Worm (Caenorhabditis elegans): Measurements from ENCODE around the gene lad-2.

lad-2 gene

ce11 chrIV:2931228-2931627 lies 47.1 kb downstream of the lad-2 start, which contains the start of gene samt-1:
Gene samt-1 (plus strand): TSS chrIV:2931403.
- TF ChIP-seq tbp1 (GFP tag; optimal IDR thresholded peaks at IDR 0.05) (no peak), zfh-2 (GFP tag; conservative IDR thresholded peaks at IDR 0.05) (peak; percentile 78), attf-5 (GFP tag; optimal IDR thresholded peaks at IDR 0.05) (peak; percentile 3), dox-1 (GFP tag; IDR thresholded peaks at IDR 0.05) (0 out of 2 replicates have a peak, but pooled peaks have one; percentile 19), nhr-80 (tag; optimal IDR thresholded peaks at IDR 0.05) (peak; percentile 35), ztf-18 (tag; optimal IDR thresholded peaks at IDR 0.05) (peak; percentile 40), hlh-12 (tag; optimal IDR thresholded peaks at IDR 0.05) (no peak)

- TF ChIP-seq Y53G8AR.9 (GFP tag; conservative IDR thresholded peaks at IDR 0.05) (peak; percentile 70; the same call in 1 of the 2 replicates), bed-1 (GFP tag; IDR thresholded peaks at IDR 0.05) (no peak), lin-35 (GFP tag; optimal IDR thresholded peaks at IDR 0.05) (peak in 1 of 3 experiments; percentile 71), tbp1 (GFP tag; optimal IDR thresholded peaks at IDR 0.05) (peak; percentile 32), madf-8 (GFP tag; conservative IDR thresholded peaks at IDR 0.05) (0 out of 2 replicates have a peak, but pooled peaks have one; percentile 12), somi-1 (GFP tag; optimal IDR thresholded peaks at IDR 0.05) (no peak), nhr-80 (tag; optimal IDR thresholded peaks at IDR 0.05) (peak; percentile 32), attf-5 (GFP tag; optimal IDR thresholded peaks at IDR 0.05) (peak; percentile 35), mcd-1 (GFP tag; IDR thresholded peaks at IDR 0.05) (peak; percentile 86), hmg-1.2 (GFP tag; IDR thresholded peaks at IDR 0.05) (peak; percentile 45; the same call in 1 of the 2 replicates), ceh-100 (GFP tag; IDR thresholded peaks at IDR 0.05) (peak; percentile 49; the same call in 1 of the 2 replicates), sdz-38 (tag; optimal IDR thresholded peaks at IDR 0.05) (no peak), lin-40 (tag; optimal IDR thresholded peaks at IDR 0.05) (peak; percentile 75), cebp-1 (GFP tag; IDR thresholded peaks at IDR 0.05) (no peak), cebp-1 (tag; optimal IDR thresholded peaks at IDR 0.05) (peak; percentile 67), dox-1 (GFP tag; IDR thresholded peaks at IDR 0.05) (peak; percentile 64; the same call in 1 of the 2 replicates), pbrm-1 (GFP tag; IDR thresholded peaks at IDR 0.05) (peak; percentile 77), K12H6.12 (tag; optimal IDR thresholded peaks at IDR 0.05) (peak; percentile 26), ama-1 (optimal IDR thresholded peaks at IDR 0.05) (peak; percentile 26), ama-1 (GFP tag; optimal IDR thresholded peaks at IDR 0.05) (no peak), ztf-18 (tag; optimal IDR thresholded peaks at IDR 0.05) (peak; percentile 94), D2030.7 (GFP tag; IDR thresholded peaks at IDR 0.05) (0 out of 2 replicates have a peak, but pooled peaks have one; percentile 9), lin-54 (GFP tag; optimal IDR thresholded peaks at IDR 0.05) (peak; percentile 60), lsl-1 (GFP tag; optimal IDR thresholded peaks at IDR 0.05) (peak; percentile 51), sptf-2 (GFP tag; optimal IDR thresholded peaks at IDR 0.05) (no peak), let-607 (tag; optimal IDR thresholded peaks at IDR 0.05) (peak; percentile 78 to 88), snpc-4 (GFP tag; optimal IDR thresholded peaks at IDR 0.05) (no peak), snpc-4 (tag; optimal IDR thresholded peaks at IDR 0.05) (peak in 1 of 4 experiments; percentile 72), C17E4.6 (GFP tag; IDR thresholded peaks at IDR 0.05) (0 out of 2 replicates have a peak, but pooled peaks have one; percentile 29), Y95B8A.8 (GFP tag; IDR thresholded peaks at IDR 0.05) (no peak), rcor-1 (GFP tag; IDR thresholded peaks at IDR 0.05) (0 out of 2 replicates have a peak, but pooled peaks have one; percentile 36), aptf-2 (GFP tag; conservative IDR thresholded peaks at IDR 0.05) (no peak), athp-1 (tag; optimal IDR thresholded peaks at IDR 0.05) (no peak), B0336.3 (GFP tag; IDR thresholded peaks at IDR 0.05) (0 out of 2 replicates have a peak, but pooled peaks have one; percentile 47), F23B12.7 (tag; optimal IDR thresholded peaks at IDR 0.05; ENCODE audit: insufficient read depth) (peak; percentile 2), F33H1.4 (GFP tag; IDR thresholded peaks at IDR 0.05) (peak; percentile 61), attf-3 (GFP tag; conservative IDR thresholded peaks at IDR 0.05) (peak; percentile 43), K11D2.4 (GFP tag; IDR thresholded peaks at IDR 0.05) (peak; percentile 77), rec-8 (tag; optimal IDR thresholded peaks at IDR 0.05) (no peak), madf-6 (GFP tag; IDR thresholded peaks at IDR 0.05) (peak; percentile 67; the same call in 1 of the 2 replicates)
These were observed 49.9 kb downstream of the lad-2 start, which contains the start of gene manf-1 for ce11 chrIV:2928409-2928808. Gene manf-1 (minus strand): TSS chrIV:2928421.
